Fruit fly (Drosophila melanogaster) whole organism, embryonic: Measurements from ENCODE around the gene Rab5.

Experiments
- Awh ChIP-seq: fragments of 200-800 bp; sonication (Bioruptor generic); IDR thresholded peaks from 2 replicates; pipeline ENCODE4, ENCODE4 v1.3.6; 2022; ENCODE audit warnings: missing biosample characterization, missing genetic modification characterization
- CG10979 ChIP-seq: fragments of 200-800 bp; sonication (Bioruptor generic); optimal IDR thresholded peaks from 2 replicates; lab custom pipeline; 2018; ENCODE audit warnings: missing biosample characterization, mild to moderate bottlenecking, missing genetic modification characterization, moderate library complexity
- CG11093 ChIP-seq: fragments of 200-800 bp; sonication (Bioruptor generic); IDR thresholded peaks from 3 replicates; pipeline ENCODE4 v1.3.6; 2022; ENCODE audit warnings: missing biosample characterization, missing genetic modification characterization
- CG11695 ChIP-seq: fragments of 200-800 bp; sonication (Bioruptor generic); IDR thresholded peaks from 3 replicates; pipeline ENCODE4 v1.3.6; 2022; ENCODE audit warnings: missing biosample characterization, missing genetic modification characterization
- CG13424 ChIP-seq: fragments of 200-800 bp; sonication (Bioruptor generic); optimal IDR thresholded peaks from 2 replicates; lab custom pipeline; 2019; ENCODE audit warnings: missing biosample characterization, mild to moderate bottlenecking, missing genetic modification characterization, moderate library complexity
- CG14014 ChIP-seq: fragments of 200-800 bp; sonication (Bioruptor generic); IDR thresholded peaks from 2 replicates; pipeline ENCODE4 v1.3.6; 2022; ENCODE audit warnings: missing biosample characterization, missing genetic modification characterization
- CG14965 ChIP-seq: fragments of 200-800 bp; sonication (Bioruptor generic); optimal IDR thresholded peaks from 2 replicates; lab custom pipeline; 2016; ENCODE audit warnings: missing biosample characterization, missing genetic modification characterization, borderline replicate concordance
- CG15696 ChIP-seq: fragments of 200-800 bp; sonication (Bioruptor generic); optimal IDR thresholded peaks from 2 replicates; lab custom pipeline; 2019; ENCODE audit warnings: missing biosample characterization, mild to moderate bottlenecking, missing genetic modification characterization, moderate library complexity
- CG16779 ChIP-seq: fragments of 200-800 bp; sonication (Bioruptor generic); IDR thresholded peaks from 2 replicates; pipeline ENCODE4 v1.3.6; 2022; ENCODE audit warnings: missing biosample characterization, missing genetic modification characterization
- CG16815 ChIP-seq: fragments of 200-800 bp; sonication (Bioruptor generic); optimal IDR thresholded peaks from 3 replicates; lab custom pipeline; 2017; ENCODE audit warnings: missing biosample characterization, mild to moderate bottlenecking, missing genetic modification characterization
- CG17186 ChIP-seq: fragments of 200-800 bp; sonication (Bioruptor generic); optimal IDR thresholded peaks from 3 replicates; lab custom pipeline; 2017; ENCODE audit warnings: missing biosample characterization, missing genetic modification reagents, missing genetic modification characterization
- CG17361 ChIP-seq: fragments of 200-800 bp; sonication (Bioruptor generic); IDR thresholded peaks from 3 replicates; pipeline ENCODE4 v1.3.6; 2022; ENCODE audit warnings: missing biosample characterization, missing genetic modification characterization
- CG30403 ChIP-seq: fragments of 200-800 bp; sonication (Bioruptor generic); optimal IDR thresholded peaks from 3 replicates; lab custom pipeline; 2016; ENCODE audit warnings: missing biosample characterization, missing genetic modification characterization
- CG30431 ChIP-seq: fragments of 200-800 bp; sonication (Bioruptor generic); optimal IDR thresholded peaks from 2 replicates; lab custom pipeline; 2017; ENCODE audit warnings: missing biosample characterization, missing genetic modification characterization
- CG43689 ChIP-seq: fragments of 200-800 bp; sonication (Bioruptor generic); IDR thresholded peaks from 2 replicates; pipeline ENCODE4 v1.3.6; 2022; ENCODE audit warnings: missing biosample characterization, missing genetic modification characterization
- CG4404 ChIP-seq: fragments of 200-800 bp; sonication (Bioruptor generic); IDR thresholded peaks from 2 replicates; pipeline ENCODE4 v1.3.6; 2022; ENCODE audit warnings: missing biosample characterization, missing genetic modification characterization
- CG4707 ChIP-seq: fragments of 200-800 bp; sonication (Bioruptor generic); optimal IDR thresholded peaks from 2 replicates; lab custom pipeline; 2018; ENCODE audit warnings: missing biosample characterization, mild to moderate bottlenecking, missing genetic modification characterization, moderate library complexity
- CG6272 ChIP-seq: fragments of 200-800 bp; sonication (Bioruptor generic); IDR thresholded peaks from 2 replicates; pipeline ENCODE4 v1.3.6; 2022; ENCODE audit warnings: missing biosample characterization, missing genetic modification characterization
- CG7372 ChIP-seq: fragments of 200-800 bp; sonication (Bioruptor generic); IDR thresholded peaks from 2 replicates; pipeline ENCODE4 v1.3.6; 2022; ENCODE audit warnings: missing biosample characterization, missing genetic modification characterization
- CG7556 ChIP-seq: fragments of 200-800 bp; sonication (Bioruptor generic); optimal IDR thresholded peaks from 2 replicates; lab custom pipeline; 2017; ENCODE audit warnings: missing biosample characterization, mild to moderate bottlenecking, missing genetic modification characterization
- CG9817 ChIP-seq: fragments of 200-800 bp; sonication (Bioruptor generic); optimal IDR thresholded peaks from 2 replicates; lab custom pipeline; 2018; ENCODE audit warnings: missing biosample characterization, mild to moderate bottlenecking, missing genetic modification characterization, moderate library complexity
- Chrac-16 ChIP-seq: fragments of 200-800 bp; sonication (Bioruptor generic); optimal IDR thresholded peaks from 3 replicates; lab custom pipeline; 2016; ENCODE audit warnings: missing biosample characterization, missing genetic modification characterization
- Dll ChIP-seq: fragments of 200-800 bp; sonication (Bioruptor generic); IDR thresholded peaks from 4 replicates; pipeline ENCODE4 v1.3.6; 2022; ENCODE audit warnings: missing biosample characterization, missing genetic modification characterization; ENCODE audit not compliant: partially characterized antibody
- Dp ChIP-seq: fragments of 200-800 bp; sonication (Bioruptor generic); optimal IDR thresholded peaks from 2 replicates; lab custom pipeline; 2018; ENCODE audit warnings: missing biosample characterization, mild to moderate bottlenecking, missing genetic modification characterization, moderate library complexity
- Dref ChIP-seq: fragments of 200-800 bp; sonication (Bioruptor generic); IDR thresholded peaks from 2 replicates; pipeline ENCODE4 v1.3.6; 2022; ENCODE audit warnings: missing biosample characterization, missing genetic modification characterization
- Lim3 ChIP-seq: fragments of 200-800 bp; sonication (Bioruptor generic); IDR thresholded peaks from 2 replicates; pipeline ENCODE4 v1.3.6; 2022; ENCODE audit warnings: missing biosample characterization, missing genetic modification characterization
- Med ChIP-seq: fragments of 200-800 bp; sonication (Bioruptor generic); peaks from one replicate; lab custom pipeline; 2016; ENCODE audit warnings: missing biosample characterization, missing genetic modification characterization, mild to moderate bottlenecking, inconsistent platforms, moderate library complexity
- Myb ChIP-seq: fragments of 200-800 bp; sonication (Bioruptor generic); optimal IDR thresholded peaks from 2 replicates; lab custom pipeline; 2016; ENCODE audit warnings: missing biosample characterization, missing genetic modification characterization
- Rfx ChIP-seq: fragments of 200-800 bp; sonication (Bioruptor generic); IDR thresholded peaks from 2 replicates; pipeline ENCODE4 v1.3.6; 2022; ENCODE audit warnings: missing biosample characterization, missing genetic modification characterization
- Scr ChIP-seq: fragments of 200-800 bp; sonication (Bioruptor generic); IDR thresholded peaks from 2 replicates; pipeline ENCODE4 v1.3.6; 2022; ENCODE audit warnings: missing biosample characterization, missing genetic modification characterization; ENCODE audit not compliant: partially characterized antibody
- TFAM ChIP-seq: fragments of 200-800 bp; sonication (Bioruptor generic); optimal IDR thresholded peaks from 2 replicates; lab custom pipeline; 2017; ENCODE audit warnings: missing biosample characterization, missing genetic modification characterization, inconsistent platforms
- YL-1 ChIP-seq: fragments of 200-800 bp; sonication (Bioruptor generic); optimal IDR thresholded peaks from 3 replicates; lab custom pipeline; 2017; ENCODE audit warnings: missing biosample characterization, mild to moderate bottlenecking, missing genetic modification characterization
- amos ChIP-seq: fragments of 200-800 bp; sonication (Bioruptor generic); IDR thresholded peaks from 2 replicates; pipeline ENCODE4 v1.3.6; 2022; ENCODE audit warnings: missing biosample characterization, missing genetic modification characterization; ENCODE audit not compliant: partially characterized antibody
- bowl ChIP-seq: fragments of 200-800 bp; sonication (Bioruptor generic); IDR thresholded peaks from 2 replicates; pipeline ENCODE4 v1.3.6; 2022; ENCODE audit warnings: missing biosample characterization, missing genetic modification characterization
- cas ChIP-seq: fragments of 200-800 bp; sonication (Bioruptor generic); IDR thresholded peaks from 2 replicates; pipeline ENCODE4 v1.3.6; 2022; ENCODE audit warnings: missing biosample characterization, missing genetic modification characterization
- crp ChIP-seq, 2 experiments: fragments of 200-800 bp; sonication (Bioruptor generic); optimal IDR thresholded peaks; 2 replicates in 1 of 2; 3 replicates in 1 of 2; lab custom pipeline; 2017; ENCODE audit warnings: missing biosample characterization in 2 of 2, missing genetic modification characterization in 2 of 2, mild to moderate bottlenecking in 1 of 2, moderate library complexity in 1 of 2
- dpn ChIP-seq, 2 experiments: fragments of 200-800 bp; sonication (Bioruptor generic); optimal IDR thresholded peaks; 3 replicates each; lab custom pipeline; 2016; ENCODE audit warnings: missing biosample characterization in 2 of 2, missing genetic modification characterization in 2 of 2
- eve ChIP-seq, 2 experiments: fragments of >200 bp; optimal IDR thresholded peaks; 2 replicates each; lab custom pipeline; 2017; ENCODE audit warnings: missing biosample characterization in 2 of 2, missing genetic modification characterization in 2 of 2
- ewg ChIP-seq: fragments of 200-800 bp; sonication (Bioruptor generic); optimal IDR thresholded peaks from 3 replicates; lab custom pipeline; 2017; ENCODE audit warnings: mild to moderate bottlenecking, missing biosample characterization, missing genetic modification reagents, missing genetic modification characterization
- gem ChIP-seq: fragments of 200-800 bp; sonication (Bioruptor generic); optimal IDR thresholded peaks from 2 replicates; lab custom pipeline; 2019; ENCODE audit warnings: missing biosample characterization, mild to moderate bottlenecking, missing genetic modification characterization, moderate library complexity
- grn ChIP-seq: fragments of 200-800 bp; sonication (Bioruptor generic); optimal IDR thresholded peaks from 3 replicates; lab custom pipeline; 2017; ENCODE audit warnings: missing biosample characterization, missing genetic modification characterization
- hbn ChIP-seq: fragments of 200-800 bp; sonication (Bioruptor generic); IDR thresholded peaks from 2 replicates; pipeline ENCODE4 v1.3.6; 2022; ENCODE audit warnings: missing biosample characterization, missing genetic modification characterization; ENCODE audit not compliant: partially characterized antibody
- nmo ChIP-seq: fragments of 200-800 bp; sonication (Bioruptor generic); optimal IDR thresholded peaks from 2 replicates; lab custom pipeline; 2018; ENCODE audit warnings: missing biosample characterization, mild to moderate bottlenecking, missing genetic modification characterization, moderate library complexity
- onecut ChIP-seq: fragments of 200-800 bp; sonication (Bioruptor generic); IDR thresholded peaks from 2 replicates; pipeline ENCODE4 v1.3.6; 2022; ENCODE audit warnings: missing biosample characterization, missing genetic modification characterization
- phol ChIP-seq: fragments of 200-800 bp; sonication (Bioruptor generic); optimal IDR thresholded peaks from 3 replicates; lab custom pipeline; 2018; ENCODE audit warnings: missing biosample characterization, mild to moderate bottlenecking, missing genetic modification characterization, moderate library complexity
- pzg ChIP-seq: fragments of 200-800 bp; sonication (Bioruptor generic); optimal IDR thresholded peaks from 3 replicates; lab custom pipeline; 2018; ENCODE audit warnings: missing biosample characterization, mild to moderate bottlenecking, missing genetic modification characterization, moderate library complexity
- row ChIP-seq: fragments of 200-800 bp; sonication (Bioruptor generic); IDR thresholded peaks from 3 replicates; pipeline ENCODE4 v1.3.6; 2022; ENCODE audit warnings: missing biosample characterization, missing genetic modification characterization
- sna ChIP-seq: fragments of 200-800 bp; sonication (Bioruptor generic); IDR thresholded peaks from 2 replicates; pipeline ENCODE4 v1.3.6; 2022; ENCODE audit warnings: missing biosample characterization, missing genetic modification characterization; ENCODE audit not compliant: partially characterized antibody
- stwl ChIP-seq: fragments of 200-800 bp; sonication (Bioruptor generic); optimal IDR thresholded peaks from 3 replicates; lab custom pipeline; 2018; ENCODE audit warnings: missing biosample characterization, mild to moderate bottlenecking, missing genetic modification characterization, moderate library complexity
- trem ChIP-seq: fragments of 200-800 bp; optimal IDR thresholded peaks from 3 replicates; lab custom pipeline; 2019; ENCODE audit warnings: missing biosample characterization, mild to moderate bottlenecking, missing genetic modification characterization, moderate library complexity
- unc-4 ChIP-seq: fragments of 200-800 bp; sonication (Bioruptor generic); IDR thresholded peaks from 2 replicates; pipeline ENCODE4 v1.3.6; 2022; ENCODE audit warnings: missing biosample characterization, missing genetic modification characterization; ENCODE audit not compliant: partially characterized antibody
- zfh1 ChIP-seq: fragments of 200-800 bp; sonication (Bioruptor generic); IDR thresholded peaks from 3 replicates; pipeline ENCODE4 v1.3.6; 2022; ENCODE audit warnings: missing biosample characterization, missing genetic modification characterization

The Rab5 gene

DNA sequence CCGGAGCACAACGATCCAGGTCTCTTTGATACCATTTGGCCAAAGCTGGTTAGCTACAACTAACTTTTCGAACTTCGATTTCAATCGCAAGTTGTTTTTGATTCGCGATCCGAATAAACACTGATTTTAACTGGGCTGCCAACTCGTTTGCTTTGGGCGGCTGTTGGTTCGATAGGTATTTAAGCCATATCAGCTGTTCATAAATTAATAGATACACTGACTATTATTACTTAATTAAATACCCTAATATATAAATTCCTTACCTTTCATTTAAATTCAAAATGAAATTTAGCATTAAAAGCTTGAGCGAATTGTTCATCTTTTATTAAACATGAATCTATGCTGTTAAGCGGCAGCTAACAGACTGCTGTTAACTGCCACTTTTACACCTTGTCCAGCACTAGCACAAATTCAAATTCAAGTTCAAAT lies 7.8 kb downstream of the Rab5 start, which contains the start of gene CG9967 (continued):
- TF ChIP-seq CG6272 (no peak), phol (tag; lab: Kevin White, UChicago) (peak; percentile 28), Chrac-16 (GFP tag; lab: Kevin White, UChicago) (peak; percentile 1), CG43689 (GFP tag; lab: Robert Waterston, UW) (no peak), CG14965 (no peak), CG15696 (tag; lab: Kevin White, UChicago) (no peak), bowl (no peak), Rfx (GFP tag; lab: Robert Waterston, UW) (peak; percentile 24; the same call in 1 of the 2 replicates), Dp (GFP tag; lab: Kevin White, UChicago) (peak; percentile 86), CG4707 (no peak), CG4404 (no peak), CG30403 (peak; percentile 21), CG16815 (GFP tag; lab: Kevin White, UChicago) (no peak), unc-4 (GFP tag; lab: Robert Waterston, UW) (peak; percentile 51; the same call in 1 of the 2 replicates), Dll (peak; percentile 54; the same call in 2 of the 4 replicates), CG17186 (peak; percentile 36), hbn (peak; percentile 50), eve (GFP tag; optimal IDR thresholded peaks at IDR 0.05; lab: Kevin White, UChicago) (peak in 1 of 2 experiments; percentile 68), Dref (GFP tag; lab: Robert Waterston, UW) (peak; percentile 51), crp (GFP tag; optimal IDR thresholded peaks at IDR 0.05; lab: Kevin White, UChicago) (peak; percentile 54 to 91), row (GFP tag; lab: Robert Waterston, UW) (peak; percentile 59), ewg (no peak), Med (GFP tag; lab: Kevin White, UChicago) (peak; percentile 73), CG13424 (tag; lab: Kevin White, UChicago) (peak; percentile 31), CG16779 (GFP tag; lab: Robert Waterston, UW) (no peak), Myb (GFP tag; lab: Kevin White, UChicago) (peak; percentile 66), Scr (GFP tag; lab: Robert Waterston, UW) (peak; percentile 47; the same call in 1 of the 2 replicates), trem (peak; percentile 99), CG17361 (GFP tag; lab: Robert Waterston, UW) (peak; percentile 24; the same call in 1 of the 3 replicates), CG10979 (tag; lab: Kevin White, UChicago) (peak; percentile 6), YL-1 (GFP tag; lab: Kevin White, UChicago) (no peak), grn (GFP tag; lab: Kevin White, UChicago) (peak; percentile 31), sna (GFP tag; lab: Robert Waterston, UW) (no peak), gem (peak; percentile 35), dpn (GFP tag; optimal IDR thresholded peaks at IDR 0.05; lab: Kevin White, UChicago) (peak in 1 of 2 experiments; percentile 2), pzg (peak; percentile 53), stwl (tag; lab: Kevin White, UChicago) (peak; percentile 84), cas (GFP tag; lab: Robert Waterston, UW) (no peak), TFAM (GFP tag; lab: Kevin White, UChicago) (no peak), nmo (GFP tag; lab: Kevin White, UChicago) (peak; percentile 29)

- no peak for TF ChIP-seq amos (GFP tag; lab: Robert Waterston, UW)
- no peak for TF ChIP-seq Lim3 (GFP tag; lab: Robert Waterston, UW)
- TF ChIP-seq CG11093: no peak
- 0 out of 3 replicates have a peak, but pooled peaks have one; percentile 41 for TF ChIP-seq CG11695
- TF ChIP-seq cas (GFP tag; lab: Robert Waterston, UW): no peak
- peak; percentile 13; the same call in 1 of the 2 replicates for TF ChIP-seq CG7372 (GFP tag; lab: Robert Waterston, UW)
- no peak for TF ChIP-seq CG30431 (GFP tag; lab: Kevin White, UChicago)
- peak; percentile 50 for TF ChIP-seq CG9817
- TF ChIP-seq grn (GFP tag; lab: Kevin White, UChicago): no peak
- TF ChIP-seq onecut (GFP tag; lab: Robert Waterston, UW): no peak
- peak; percentile 53 for TF ChIP-seq CG7556 (GFP tag; lab: Kevin White, UChicago)
- TF ChIP-seq phol (tag; lab: Kevin White, UChicago): peak; percentile 41
- TF ChIP-seq zfh1: no peak
- TF ChIP-seq CG14014 (GFP tag; lab: Robert Waterston, UW): peak; percentile 37; the same call in 1 of the 2 replicates
- no peak for TF ChIP-seq Awh (GFP tag; lab: Robert Waterston, UW)
Observed at dm6 chr2L:2348479-2348878, 16.6 kb downstream of the Rab5 start.
